Worm (Caenorhabditis elegans) whole organism, late embryonic: Measurements from ENCODE around the gene F35D2.2.

Experiments
- ceh-9 ChIP-seq: sonication (generic microtip); optimal IDR thresholded peaks from 2 replicates; lab custom pipeline; 2016; ENCODE audit warnings: mild to moderate bottlenecking, missing genetic modification characterization, inconsistent platforms, missing compliant biosample characterization
- che-1 ChIP-seq: sonication (generic microtip); optimal IDR thresholded peaks from 2 replicates; lab custom pipeline; 2016; ENCODE audit warnings: mild to moderate bottlenecking, missing genetic modification characterization, missing compliant biosample characterization
- fax-1 ChIP-seq: sonication (generic microtip); optimal IDR thresholded peaks from 2 replicates; lab custom pipeline; 2016; ENCODE audit warnings: missing genotype, missing genetic modification characterization, missing compliant biosample characterization
- fkh-6 ChIP-seq: sonication (generic microtip); optimal IDR thresholded peaks from 2 replicates; lab custom pipeline; 2016; ENCODE audit warnings: missing genetic modification characterization, missing compliant biosample characterization
- pat-9 ChIP-seq: fragments of 200-800 bp; sonication (Bioruptor generic); optimal IDR thresholded peaks from 2 replicates; lab custom pipeline; 2018; ENCODE audit warnings: mild to moderate bottlenecking, missing genetic modification characterization, moderate library complexity, missing compliant biosample characterization
- rnt-1 ChIP-seq: sonication (generic microtip); optimal IDR thresholded peaks from 2 replicates; lab custom pipeline; 2016; ENCODE audit warnings: missing genetic modification characterization, missing compliant biosample characterization
- sdc-2 ChIP-seq: sonication (generic microtip); optimal IDR thresholded peaks from 2 replicates; lab custom pipeline; 2016; ENCODE audit warnings: missing genotype, missing genetic modification characterization, missing compliant biosample characterization
- unc-55 ChIP-seq: sonication (generic microtip); optimal IDR thresholded peaks from 2 replicates; lab custom pipeline; 2017; ENCODE audit warnings: missing biosample characterization, missing genetic modification reagents, missing genetic modification characterization
- unc-86 ChIP-seq: sonication (generic microtip); optimal IDR thresholded peaks from 2 replicates; lab custom pipeline; 2016; ENCODE audit warnings: missing genetic modification characterization, missing compliant biosample characterization

DNA sequence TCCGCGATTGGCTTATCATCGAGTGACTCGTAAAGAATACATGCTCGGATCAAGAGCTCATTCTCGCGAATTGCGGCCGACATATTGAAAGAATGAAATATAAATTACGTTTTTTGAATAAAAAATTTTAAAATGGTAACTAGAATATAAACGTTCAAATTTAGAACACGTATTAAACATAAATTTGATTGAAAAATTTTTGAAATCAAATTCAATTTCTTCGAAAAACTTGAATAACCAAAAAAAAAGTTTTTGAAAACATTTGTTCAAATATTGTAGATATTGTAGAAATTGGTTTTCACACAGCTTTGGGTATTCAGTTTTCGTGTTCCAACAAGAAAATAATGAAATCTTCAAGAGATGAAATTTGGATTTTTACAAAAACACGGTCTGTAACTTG lies 26.2 kb upstream of the F35D2.2 start, which contains the start of gene fbxa-224:
- TF ChIP-seq fkh-6 (tag; lab: Kevin White, UChicago) (no peak), ceh-9 (no peak), pat-9 (tag; lab: Kevin White, UChicago) (no peak), unc-55 (GFP tag; lab: Kevin White, UChicago) (no peak), sdc-2 (no peak), che-1 (tag; lab: Kevin White, UChicago) (no peak), rnt-1 (tag; lab: Kevin White, UChicago) (no peak), fax-1 (tag; lab: Kevin White, UChicago) (no peak), unc-86 (no peak)
